Worm (Caenorhabditis elegans): ENCODE data around the gene K10B3.1.

ce11 chrX:3110576-3110975 is 24.7 kb upstream of the K10B3.1 start, which contains the start of gene gpcp-1:
- no peak for TF ChIP-seq elt-3 (tag; optimal IDR thresholded peaks at IDR 0.05)
- no peak for TF ChIP-seq ztf-11 (tag; optimal IDR thresholded peaks at IDR 0.05)
- TF ChIP-seq skn-1 (tag; optimal IDR thresholded peaks at IDR 0.05): no peak
- TF ChIP-seq zag-1 (tag; optimal IDR thresholded peaks at IDR 0.05): no peak
- no peak for TF ChIP-seq nhr-237 (tag; optimal IDR thresholded peaks at IDR 0.05)
- TF ChIP-seq mbf-1 (tag; optimal IDR thresholded peaks at IDR 0.05): no peak
- no peak for TF ChIP-seq nhr-25 (tag; optimal IDR thresholded peaks at IDR 0.05)
- no peak for TF ChIP-seq nhr-12 (tag; optimal IDR thresholded peaks at IDR 0.05)
- no peak for TF ChIP-seq F13H6.1 (tag; optimal IDR thresholded peaks at IDR 0.05)
- no peak for TF ChIP-seq ama-1 (optimal IDR thresholded peaks at IDR 0.05)
- TF ChIP-seq elt-1 (tag; optimal IDR thresholded peaks at IDR 0.05): no peak
- TF ChIP-seq blmp-1 (tag; optimal IDR thresholded peaks at IDR 0.05; ENCODE audit: insufficient read depth): no peak

All from whole organism, L2 larva.